Fruit fly (Drosophila melanogaster): ENCODE results near the gene CG31088.

CG31088 gene

dm6 chr3R:15984483-15985118 lies 33.9 kb upstream of the CG31088 start (continued):
- no peak for TF ChIP-seq CG2889 (GFP tag; IDR thresholded peaks at IDR 0.05)
- TF ChIP-seq E2f1 (GFP tag; IDR thresholded peaks at IDR 0.05), result peak; percentile 43; the same call in 1 of the 2 replicates
- TF ChIP-seq Six4 (GFP tag; optimal IDR thresholded peaks at IDR 0.05), result no peak
- TF ChIP-seq chif (GFP tag; optimal IDR thresholded peaks at IDR 0.05), result peak in 1 of 2 experiments; percentile 22
- TF ChIP-seq mam (GFP tag; optimal IDR thresholded peaks at IDR 0.05), result peak; percentile 10
- no peak for TF ChIP-seq unc-4 (GFP tag; IDR thresholded peaks at IDR 0.05; ENCODE audit: partially characterized antibody)
- TF ChIP-seq Bgb (GFP tag; IDR thresholded peaks at IDR 0.05; ENCODE audit: partially characterized antibody), result no peak
- TF ChIP-seq croc (GFP tag; conservative IDR thresholded peaks at IDR 0.05), result peak; percentile 53; the same call in 2 of the 3 replicates
- no peak for TF ChIP-seq pan (optimal IDR thresholded peaks at IDR 0.05)
- TF ChIP-seq pan (GFP tag; optimal IDR thresholded peaks at IDR 0.05 in 1 of 2, IDR thresholded peaks at IDR 0.05 in 1 of 2), result peak in 1 of 2 experiments; percentile 39
- peak; percentile 54 for TF ChIP-seq CG15696 (tag; optimal IDR thresholded peaks at IDR 0.05)
- peak; percentile 69; the same call in 2 of the 3 replicates for TF ChIP-seq row (GFP tag; IDR thresholded peaks at IDR 0.05)
- no peak for TF ChIP-seq Sry-β (GFP tag; optimal IDR thresholded peaks at IDR 0.05)
- TF ChIP-seq tup (GFP tag; optimal IDR thresholded peaks at IDR 0.05), result no peak
- peak; percentile 5 for TF ChIP-seq CG12942 (GFP tag; optimal IDR thresholded peaks at IDR 0.05)
- TF ChIP-seq Max (GFP tag; optimal IDR thresholded peaks at IDR 0.05), result no peak
- peak; percentile 15 for TF ChIP-seq mirr (GFP tag; optimal IDR thresholded peaks at IDR 0.05)
- TF ChIP-seq jumu (GFP tag; optimal IDR thresholded peaks at IDR 0.05), result no peak
- TF ChIP-seq pfk (GFP tag; optimal IDR thresholded peaks at IDR 0.05), result no peak
- TF ChIP-seq HLH54F (GFP tag; optimal IDR thresholded peaks at IDR 0.05), result no peak
- no peak for TF ChIP-seq gce (GFP tag; IDR thresholded peaks at IDR 0.05)
- TF ChIP-seq pros (GFP tag; optimal IDR thresholded peaks at IDR 0.05), result no peak
- TF ChIP-seq Gug (GFP tag; IDR thresholded peaks at IDR 0.05), result no peak
- TF ChIP-seq maf-S (GFP tag; optimal IDR thresholded peaks at IDR 0.05), result no peak
- TF ChIP-seq Sox100B (GFP tag; optimal IDR thresholded peaks at IDR 0.05), result no peak
- no peak for TF ChIP-seq CG6254 (GFP tag; optimal IDR thresholded peaks at IDR 0.05)
- no peak for TF ChIP-seq Mes4 (GFP tag; optimal IDR thresholded peaks at IDR 0.05)
- TF ChIP-seq NK7.1 (GFP tag; optimal IDR thresholded peaks at IDR 0.05), result no peak
- peak; percentile 39; the same call in 2 of the 3 replicates for TF ChIP-seq tgo (GFP tag; IDR thresholded peaks at IDR 0.05)
- TF ChIP-seq bbx (GFP tag; IDR thresholded peaks at IDR 0.05; ENCODE audit: partially characterized antibody), result no peak
- TF ChIP-seq ranshi (GFP tag; IDR thresholded peaks at IDR 0.05), result no peak
- TF ChIP-seq esg (GFP tag; conservative IDR thresholded peaks at IDR 0.05), result no peak; the same call in 1 of the 2 replicates
- TF ChIP-seq CG7839 (tag; optimal IDR thresholded peaks at IDR 0.05), result peak; percentile 66
- no peak for TF ChIP-seq CTCF (GFP tag; optimal IDR thresholded peaks at IDR 0.05)
- TF ChIP-seq tin (GFP tag; optimal IDR thresholded peaks at IDR 0.05), result peak; percentile 37
- TF ChIP-seq slp2 (GFP tag; optimal IDR thresholded peaks at IDR 0.05), result peak; percentile 7
- TF ChIP-seq Oli (tag; optimal IDR thresholded peaks at IDR 0.05), result peak; percentile 52
- peak; percentile 11 for TF ChIP-seq tap (tag; optimal IDR thresholded peaks at IDR 0.05)
- peak; percentile 9 for TF ChIP-seq ind (GFP tag; optimal IDR thresholded peaks at IDR 0.05)
- TF ChIP-seq Elba2 (GFP tag; optimal IDR thresholded peaks at IDR 0.05), result no peak
- no peak for TF ChIP-seq MBD-R2 (GFP tag; IDR thresholded peaks at IDR 0.05)
- TF ChIP-seq nmo (GFP tag; optimal IDR thresholded peaks at IDR 0.05), result peak; percentile 73
- TF ChIP-seq ap (GFP tag; IDR thresholded peaks at IDR 0.05), result no peak
- no peak for TF ChIP-seq trh (GFP tag; optimal IDR thresholded peaks at IDR 0.05)
- TF ChIP-seq slou (GFP tag; optimal IDR thresholded peaks at IDR 0.05), result no peak
- no peak for TF ChIP-seq CG7745 (tag; optimal IDR thresholded peaks at IDR 0.05)
- no peak for TF ChIP-seq CG6813 (GFP tag; optimal IDR thresholded peaks at IDR 0.05)
- no peak for TF ChIP-seq CG18619 (GFP tag; optimal IDR thresholded peaks at IDR 0.05)
- peak; percentile 65 for TF ChIP-seq CG2678 (tag; optimal IDR thresholded peaks at IDR 0.05)
- TF ChIP-seq lola (GFP tag; optimal IDR thresholded peaks at IDR 0.05), result peak in 1 of 3 experiments; percentile 72
